Worm (Caenorhabditis elegans) whole organism, mixed stage, embryonic: ENCODE measurements around the gene K07H8.9.

Experiments
- ces-1 ChIP-seq: fragments of 150-350 bp; optimal IDR thresholded peaks from 2 replicates; lab custom pipeline; 2014; ENCODE audit warnings: missing biosample characterization, missing genetic modification reagents, missing genetic modification characterization
- drap-1 ChIP-seq: fragments of 200-800 bp; sonication (Bioruptor generic); optimal IDR thresholded peaks from 3 replicates; lab custom pipeline; 2018; ENCODE audit warnings: mild to moderate bottlenecking, missing genetic modification characterization, missing compliant biosample characterization
- ham-2 ChIP-seq: fragments of 200-800 bp; sonication (Bioruptor generic); optimal IDR thresholded peaks from 2 replicates; lab custom pipeline; 2018; ENCODE audit warnings: mild to moderate bottlenecking, missing genetic modification characterization, missing compliant biosample characterization
- mep-1 ChIP-seq: fragments of 150-350 bp; optimal IDR thresholded peaks from 2 replicates; lab custom pipeline; 2017; ENCODE audit warnings: missing biosample characterization, missing genetic modification reagents, missing genetic modification characterization, inconsistent platforms
- nhr-28 ChIP-seq: fragments of 150-350 bp; optimal IDR thresholded peaks from 2 replicates; lab custom pipeline; 2014; ENCODE audit warnings: missing biosample characterization, missing genetic modification characterization
- snpc-4 ChIP-seq: fragments of 150-350 bp; optimal IDR thresholded peaks from 2 replicates; lab custom pipeline; 2014; ENCODE audit warnings: missing biosample characterization, missing genetic modification characterization
- unc-62 ChIP-seq: fragments of 150-350 bp; optimal IDR thresholded peaks from 2 replicates; lab custom pipeline; 2014; ENCODE audit warnings: missing biosample characterization, missing genetic modification reagents, missing genetic modification characterization

- no peak for TF ChIP-seq ces-1 (GFP tag; lab: Kevin White, UChicago)
- no peak for TF ChIP-seq drap-1
- TF ChIP-seq unc-62 (GFP tag; lab: Kevin White, UChicago): no peak
- no peak for TF ChIP-seq mep-1 (tag; lab: Kevin White, UChicago)
- no peak for TF ChIP-seq snpc-4
- no peak for TF ChIP-seq ham-2 (GFP tag; lab: Kevin White, UChicago)
- TF ChIP-seq nhr-28 (tag; lab: Kevin White, UChicago): no peak
These were observed 47.5 kb upstream of the K07H8.9 start, which contains the start of gene his-31 for ce11 chrIV:8333954-8333987.
